Fruit fly (Drosophila melanogaster): ENCODE data around the gene CG3345.

The CG3345 gene

DNA sequence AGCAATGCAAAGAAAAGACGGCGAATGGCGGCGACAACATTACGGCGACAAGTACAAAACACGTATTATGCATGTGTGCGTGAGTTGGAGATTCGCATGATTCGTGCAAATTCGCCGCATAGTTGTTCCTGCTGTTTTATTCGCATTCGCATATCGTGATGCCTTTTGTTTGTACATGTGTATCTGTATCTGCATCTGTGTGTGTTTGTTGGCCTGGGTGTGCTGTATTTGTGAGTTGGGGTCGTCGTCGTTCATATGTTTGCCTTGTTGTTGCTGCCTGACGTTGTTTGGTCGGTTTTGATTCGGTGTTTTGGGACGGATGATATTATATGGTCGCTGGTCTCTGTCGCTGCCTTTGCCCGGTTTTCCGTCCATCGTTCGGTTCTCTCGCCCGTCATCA, 21.5 kb upstream of the CG3345 start (continued):
- no peak for TF ChIP-seq CG8359 (GFP tag; optimal IDR thresholded peaks at IDR 0.05; ENCODE audit: borderline replicate concordance)
- no peak for TF ChIP-seq CG8089 (GFP tag; optimal IDR thresholded peaks at IDR 0.05)
- no peak for TF ChIP-seq CG8944 (GFP tag; optimal IDR thresholded peaks at IDR 0.05)
- no peak for TF ChIP-seq Fer2 (tag; optimal IDR thresholded peaks at IDR 0.05)
- TF ChIP-seq scrt (GFP tag; optimal IDR thresholded peaks at IDR 0.05), result no peak
- no peak for TF ChIP-seq wek (GFP tag; optimal IDR thresholded peaks at IDR 0.05)
- no peak for TF ChIP-seq sqz (GFP tag; optimal IDR thresholded peaks at IDR 0.05)
- no peak for TF ChIP-seq CG11560 (tag; IDR thresholded peaks at IDR 0.05)
- TF ChIP-seq CG4424 (GFP tag; optimal IDR thresholded peaks at IDR 0.05), result no peak
- TF ChIP-seq pb (GFP tag; optimal IDR thresholded peaks at IDR 0.05), result no peak
- no peak for TF ChIP-seq Sry-β (GFP tag; optimal IDR thresholded peaks at IDR 0.05)
- TF ChIP-seq CG18619 (GFP tag; optimal IDR thresholded peaks at IDR 0.05), result no peak
- no peak for TF ChIP-seq CG13424 (tag; optimal IDR thresholded peaks at IDR 0.05)
- no peak for TF ChIP-seq CG12744 (GFP tag; optimal IDR thresholded peaks at IDR 0.05)
- TF ChIP-seq chinmo (GFP tag; IDR thresholded peaks at IDR 0.05; ENCODE audit: partially characterized antibody), result peak; percentile 70; the same call in 2 of the 4 replicates
- no peak for TF ChIP-seq CG12659 (GFP tag; optimal IDR thresholded peaks at IDR 0.05)
- TF ChIP-seq CG34224 (GFP tag; IDR thresholded peaks at IDR 0.05; ENCODE audit: partially characterized antibody), result peak; percentile 7; the same call in 1 of the 3 replicates
- TF ChIP-seq CG1792 (GFP tag; optimal IDR thresholded peaks at IDR 0.05), result no peak
- no peak for TF ChIP-seq sug (tag; optimal IDR thresholded peaks at IDR 0.05)
- no peak for TF ChIP-seq Ptx1 (GFP tag; IDR thresholded peaks at IDR 0.05)
- peak; percentile 16; the same call in 1 of the 2 replicates for TF ChIP-seq hbn (GFP tag; IDR thresholded peaks at IDR 0.05; ENCODE audit: partially characterized antibody)
- TF ChIP-seq peb (GFP tag; IDR thresholded peaks at IDR 0.05), result no peak
- no peak for TF ChIP-seq CG5180 (GFP tag; optimal IDR thresholded peaks at IDR 0.05)
- peak; percentile 61; the same call in 1 of the 2 replicates for TF ChIP-seq rib (GFP tag; IDR thresholded peaks at IDR 0.05)
- no peak for TF ChIP-seq CG12071 (GFP tag; optimal IDR thresholded peaks at IDR 0.05)
- TF ChIP-seq CG2129 (GFP tag; IDR thresholded peaks at IDR 0.05; ENCODE audit: partially characterized antibody), result 0 out of 2 replicates have a peak, but pooled peaks have one; percentile 19
- no peak for TF ChIP-seq CG16813 (GFP tag; IDR thresholded peaks at IDR 0.05; ENCODE audit: partially characterized antibody)
- TF ChIP-seq CG9609 (GFP tag; optimal IDR thresholded peaks at IDR 0.05), result no peak

DNA sequence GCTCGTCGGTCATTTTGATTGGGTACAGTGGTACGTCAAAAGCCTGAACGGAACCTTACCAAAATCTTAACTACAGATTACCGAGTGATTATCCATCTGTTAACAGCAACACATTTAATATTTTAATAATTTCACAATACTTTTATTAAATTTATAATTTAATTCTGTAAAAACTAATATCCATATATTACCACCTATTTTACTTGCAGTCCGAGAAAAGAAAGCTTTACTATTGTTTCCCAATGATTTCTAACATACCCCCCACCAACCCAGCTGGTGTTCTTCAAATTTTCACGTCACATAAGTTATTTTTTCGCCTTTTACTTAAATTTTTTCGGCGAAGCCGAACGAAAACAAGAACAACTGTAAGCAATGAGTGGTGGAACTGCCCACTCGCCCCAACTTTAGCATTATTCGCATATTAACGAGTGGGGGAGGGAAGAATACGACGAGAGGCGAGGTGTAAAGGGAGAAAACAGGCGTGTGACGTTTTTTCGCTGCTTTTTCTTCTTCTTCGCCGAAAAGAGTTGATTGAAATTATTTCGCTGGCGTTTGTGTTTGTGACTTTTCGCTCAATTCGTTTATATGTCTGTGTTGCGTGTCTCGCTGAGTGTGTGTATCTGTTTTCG, 20.9 kb upstream of the CG3345 start:
- TF ChIP-seq fd3F (GFP tag; optimal IDR thresholded peaks at IDR 0.05) (peak; percentile 50), Atf3 (GFP tag; optimal IDR thresholded peaks at IDR 0.05) (no peak), ap (GFP tag; IDR thresholded peaks at IDR 0.05) (no peak), CG18619 (GFP tag; optimal IDR thresholded peaks at IDR 0.05) (peak; percentile 73), CG34376 (GFP tag; optimal IDR thresholded peaks at IDR 0.05) (no peak), stwl (tag; optimal IDR thresholded peaks at IDR 0.05) (no peak), sob (GFP tag; IDR thresholded peaks at IDR 0.05) (0 out of 2 replicates have a peak, but pooled peaks have one; percentile 20), CG17912 (GFP tag; optimal IDR thresholded peaks at IDR 0.05) (no peak), CG11560 (tag; IDR thresholded peaks at IDR 0.05) (no peak), CG4282 (GFP tag; optimal IDR thresholded peaks at IDR 0.05) (no peak), CG1233 (GFP tag; optimal IDR thresholded peaks at IDR 0.05) (peak; percentile 41), btn (GFP tag; optimal IDR thresholded peaks at IDR 0.05) (no peak), Dip2 (GFP tag; IDR thresholded peaks at IDR 0.05) (no peak), Gsc (GFP tag; IDR thresholded peaks at IDR 0.05) (no peak), Sox102F (GFP tag; optimal IDR thresholded peaks at IDR 0.05) (peak; percentile 52), sisA (GFP tag; IDR thresholded peaks at IDR 0.05) (0 out of 2 replicates have a peak, but pooled peaks have one; percentile 12), run (tag; optimal IDR thresholded peaks at IDR 0.05) (no peak), Sry-δ (GFP tag; optimal IDR thresholded peaks at IDR 0.05) (no peak), CG30431 (GFP tag; optimal IDR thresholded peaks at IDR 0.05) (no peak), Dref (GFP tag; IDR thresholded peaks at IDR 0.05) (no peak), kah (GFP tag; optimal IDR thresholded peaks at IDR 0.05) (no peak), CG33557 (GFP tag; optimal IDR thresholded peaks at IDR 0.05) (no peak), CG10462 (GFP tag; optimal IDR thresholded peaks at IDR 0.05) (no peak), H15 (GFP tag; IDR thresholded peaks at IDR 0.05) (no peak)
